Worm (Caenorhabditis elegans) whole organism, L2 larva: ENCODE measurements around the gene F38E1.3.

Experiments
- Y55F3AM.14 ChIP-seq: fragments of 200-800 bp; sonication (Bioruptor generic); optimal IDR thresholded peaks from 2 replicates; lab custom pipeline; 2018; ENCODE audit warnings: mild to moderate bottlenecking, missing genetic modification characterization, missing compliant biosample characterization
- ZK546.5 ChIP-seq: sonication (generic microtip); optimal IDR thresholded peaks from 2 replicates; lab custom pipeline; 2017; ENCODE audit warnings: missing biosample characterization, missing genetic modification characterization
- alr-1 ChIP-seq: fragments of 150-350 bp; optimal IDR thresholded peaks from 2 replicates; lab custom pipeline; 2014; ENCODE audit warnings: missing biosample characterization, missing genetic modification characterization
- aly-2 ChIP-seq: fragments of 150-350 bp; optimal IDR thresholded peaks from 2 replicates; lab custom pipeline; 2014; ENCODE audit warnings: missing biosample characterization, missing genetic modification characterization
- ama-1 ChIP-seq: fragments of 150-350 bp; optimal IDR thresholded peaks from 2 replicates; lab custom pipeline; 2018; ENCODE audit warnings: inconsistent platforms
- blmp-1 ChIP-seq: sonication (generic microtip); optimal IDR thresholded peaks from 2 replicates; lab custom pipeline; 2017; ENCODE audit warnings: missing genetic modification characterization, mild to moderate bottlenecking, missing compliant biosample characterization, antibody characterized with exemption, moderate library complexity; ENCODE audit not compliant: insufficient read depth
- ceh-16 ChIP-seq: fragments of 150-350 bp; optimal IDR thresholded peaks from 2 replicates; lab custom pipeline; 2014; ENCODE audit warnings: missing biosample characterization, missing genetic modification characterization
- ceh-82 ChIP-seq: fragments of 150-350 bp; optimal IDR thresholded peaks from 2 replicates; lab custom pipeline; 2014; ENCODE audit warnings: missing biosample characterization, missing genetic modification characterization
- crh-2 ChIP-seq: sonication (generic microtip); optimal IDR thresholded peaks from 2 replicates; lab custom pipeline; 2017; ENCODE audit warnings: missing biosample characterization, missing genetic modification characterization
- egl-27 ChIP-seq: sonication (generic microtip); optimal IDR thresholded peaks from 3 replicates; lab custom pipeline; 2017; ENCODE audit warnings: missing biosample characterization, missing genetic modification reagents, missing genetic modification characterization
- elt-1 ChIP-seq: fragments of 150-350 bp; optimal IDR thresholded peaks from 2 replicates; lab custom pipeline; 2014; ENCODE audit warnings: missing biosample characterization, missing genetic modification characterization
- elt-3 ChIP-seq: sonication (generic microtip); optimal IDR thresholded peaks from 2 replicates; lab custom pipeline; 2017; ENCODE audit warnings: missing biosample characterization, missing genetic modification characterization
- fos-1 ChIP-seq: fragments of 150-350 bp; optimal IDR thresholded peaks from 2 replicates; lab custom pipeline; 2014; ENCODE audit warnings: missing biosample characterization, missing genetic modification characterization
- gmeb-1 ChIP-seq: fragments of 150-350 bp; optimal IDR thresholded peaks from 2 replicates; lab custom pipeline; 2014; ENCODE audit warnings: missing biosample characterization, missing genetic modification characterization
- lin-11 ChIP-seq: fragments of 150-350 bp; sonication (generic microtip); optimal IDR thresholded peaks from 2 replicates; lab custom pipeline; 2014; ENCODE audit warnings: missing biosample characterization, missing genetic modification characterization, inconsistent platforms, mixed read lengths
- lin-13 ChIP-seq: fragments of 150-350 bp; optimal IDR thresholded peaks from 2 replicates; lab custom pipeline; 2014; ENCODE audit warnings: missing biosample characterization, missing genetic modification reagents, missing genetic modification characterization
- lin-39 ChIP-seq: fragments of 150-350 bp; optimal IDR thresholded peaks from 2 replicates; lab custom pipeline; 2014; ENCODE audit warnings: missing biosample characterization, missing genetic modification reagents, missing genetic modification characterization
- mbf-1 ChIP-seq: sonication (generic microtip); optimal IDR thresholded peaks from 2 replicates; lab custom pipeline; 2017; ENCODE audit warnings: missing biosample characterization, missing genetic modification characterization
- nhr-10 ChIP-seq: sonication (generic microtip); optimal IDR thresholded peaks from 2 replicates; lab custom pipeline; 2017; ENCODE audit warnings: missing biosample characterization, missing genetic modification characterization
- nhr-11 ChIP-seq: fragments of 150-350 bp; optimal IDR thresholded peaks from 2 replicates; lab custom pipeline; 2014; ENCODE audit warnings: missing biosample characterization, missing genetic modification characterization
- nhr-12 ChIP-seq: fragments of 150-350 bp; optimal IDR thresholded peaks from 2 replicates; lab custom pipeline; 2014; ENCODE audit warnings: missing biosample characterization, missing genetic modification characterization
- nhr-129 ChIP-seq: fragments of 150-350 bp; optimal IDR thresholded peaks from 2 replicates; lab custom pipeline; 2014; ENCODE audit warnings: missing biosample characterization, missing genetic modification characterization
- nhr-77 ChIP-seq: fragments of 150-350 bp; optimal IDR thresholded peaks from 2 replicates; lab custom pipeline; 2014; ENCODE audit warnings: missing biosample characterization, missing genetic modification characterization
- peb-1 ChIP-seq: fragments of 150-350 bp; optimal IDR thresholded peaks from 2 replicates; lab custom pipeline; 2014; ENCODE audit warnings: missing biosample characterization, missing genetic modification characterization
- sem-4 ChIP-seq: fragments of 150-350 bp; optimal IDR thresholded peaks from 2 replicates; lab custom pipeline; 2014; ENCODE audit warnings: missing biosample characterization, missing genetic modification reagents, missing genetic modification characterization
- skn-1 ChIP-seq: sonication (generic microtip); optimal IDR thresholded peaks from 2 replicates; lab custom pipeline; 2017; ENCODE audit warnings: missing biosample characterization, missing genetic modification characterization
- sma-9 ChIP-seq, 2 experiments: fragments of 150-350 bp in 1 of 2; sonication (generic microtip) in 1 of 2; optimal IDR thresholded peaks; 2 replicates each; lab custom pipeline; 2014 to 2016; ENCODE audit warnings: missing genetic modification characterization in 2 of 2, mild to moderate bottlenecking in 1 of 2, missing biosample characterization in 1 of 2, missing compliant biosample characterization in 1 of 2, missing genetic modification reagents in 1 of 2, moderate library complexity in 1 of 2
- snpc-4 ChIP-seq: fragments of 150-350 bp; optimal IDR thresholded peaks from 2 replicates; lab custom pipeline; 2014; ENCODE audit warnings: missing biosample characterization, missing genetic modification characterization
- unc-39 ChIP-seq: fragments of 150-350 bp; optimal IDR thresholded peaks from 2 replicates; lab custom pipeline; 2014; ENCODE audit warnings: missing biosample characterization, missing genetic modification characterization
- unc-55 ChIP-seq: fragments of 150-350 bp; sonication (generic microtip); optimal IDR thresholded peaks from 3 replicates; lab custom pipeline; 2014; ENCODE audit warnings: missing biosample characterization, missing genetic modification reagents, missing genetic modification characterization
- unc-62 ChIP-seq: fragments of 150-350 bp; optimal IDR thresholded peaks from 2 replicates; lab custom pipeline; 2014; ENCODE audit warnings: missing biosample characterization, missing genetic modification reagents, missing genetic modification characterization
- ztf-1 ChIP-seq: fragments of 200-800 bp; sonication (Bioruptor generic); conservative IDR thresholded peaks from 2 replicates; pipeline ENCODE4 v1.3.6; 2022; ENCODE audit warnings: missing genetic modification characterization, missing compliant biosample characterization
- ztf-4 ChIP-seq: fragments of 150-350 bp; optimal IDR thresholded peaks from 2 replicates; lab custom pipeline; 2014; ENCODE audit warnings: missing biosample characterization, missing genetic modification characterization

The F38E1.3 gene

DNA sequence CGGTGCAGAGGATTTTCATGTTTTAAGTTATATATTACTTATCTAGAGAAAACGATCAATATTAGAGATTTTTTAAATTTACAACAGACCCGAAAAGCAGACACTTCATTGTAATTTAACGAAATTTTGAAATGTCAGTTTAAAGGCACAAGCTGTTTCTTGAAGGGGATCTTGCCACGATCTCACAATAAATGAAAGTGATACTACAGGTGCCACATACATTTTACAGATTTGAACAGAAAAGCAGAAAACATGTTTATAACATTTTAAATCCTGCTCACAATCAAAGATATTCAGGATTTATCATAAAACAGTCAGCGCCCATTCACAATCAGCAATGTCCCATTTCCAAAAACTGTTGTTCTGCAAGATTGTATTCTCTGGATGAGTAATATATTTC, 26.0 kb upstream of the F38E1.3 start:
- TF ChIP-seq alr-1 (tag; lab: Kevin White, UChicago) (no peak), egl-27 (tag; lab: Kevin White, UChicago) (no peak), sma-9 (GFP tag; optimal IDR thresholded peaks at IDR 0.05; lab: Kevin White, UChicago) (no peak), sma-9 (tag; optimal IDR thresholded peaks at IDR 0.05; lab: Kevin White, UChicago) (no peak), ceh-16 (no peak), fos-1 (no peak), unc-39 (tag; lab: Kevin White, UChicago) (no peak), Y55F3AM.14 (GFP tag; lab: Kevin White, UChicago) (no peak), snpc-4 (no peak), mbf-1 (tag; lab: Kevin White, UChicago) (no peak), unc-55 (no peak), crh-2 (no peak)

DNA sequence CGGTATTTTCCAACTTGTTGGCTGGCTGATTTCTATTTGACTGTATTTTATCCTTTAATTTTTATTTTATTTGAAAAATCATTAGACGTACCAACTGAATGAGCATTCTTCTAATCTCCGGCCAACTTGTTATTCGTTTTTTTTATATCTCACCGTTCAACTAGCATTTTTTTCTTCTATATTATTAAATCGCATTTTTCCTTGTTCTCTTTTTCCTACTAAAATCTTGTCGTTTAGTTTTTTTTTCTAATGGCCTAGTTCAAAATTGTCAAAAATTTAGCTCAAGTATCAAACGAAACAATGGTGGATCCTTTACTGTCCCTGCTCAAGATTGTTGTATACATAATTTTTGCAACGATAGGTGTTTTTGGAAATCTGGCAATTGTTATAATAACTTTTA, 24.6 kb upstream of the F38E1.3 start, which contains the start of gene srsx-22:
TSS of gene srsx-22 (plus strand) at position 301 of the 400 bp plus-strand sequence.
- TF ChIP-seq fos-1 (no peak), nhr-12 (tag; lab: Kevin White, UChicago) (no peak), blmp-1 (tag; lab: Kevin White, UChicago) (no peak), ztf-4 (no peak), lin-13 (GFP tag; lab: Kevin White, UChicago) (no peak), elt-3 (tag; lab: Kevin White, UChicago) (no peak), egl-27 (tag; lab: Kevin White, UChicago) (no peak), lin-11 (tag; lab: Kevin White, UChicago) (no peak), skn-1 (tag; lab: Kevin White, UChicago) (no peak), elt-1 (tag; lab: Kevin White, UChicago) (no peak), nhr-11 (tag; lab: Kevin White, UChicago) (no peak), unc-55 (no peak)
- TF ChIP-seq, all 48 proteins: peak for 0

- TF ChIP-seq elt-3 (tag; lab: Kevin White, UChicago), result no peak
- no peak for TF ChIP-seq ZK546.5 (tag; lab: Kevin White, UChicago)
- no peak for TF ChIP-seq unc-39 (tag; lab: Kevin White, UChicago)
- TF ChIP-seq, all 48 proteins: peak for 0
Observed at ce11 chrV:8355435-8356212, 20.3 kb upstream of the F38E1.3 start, which contains the start of gene mom-2. TSS of gene mom-2 (plus strand) at chrV:8355988.

DNA sequence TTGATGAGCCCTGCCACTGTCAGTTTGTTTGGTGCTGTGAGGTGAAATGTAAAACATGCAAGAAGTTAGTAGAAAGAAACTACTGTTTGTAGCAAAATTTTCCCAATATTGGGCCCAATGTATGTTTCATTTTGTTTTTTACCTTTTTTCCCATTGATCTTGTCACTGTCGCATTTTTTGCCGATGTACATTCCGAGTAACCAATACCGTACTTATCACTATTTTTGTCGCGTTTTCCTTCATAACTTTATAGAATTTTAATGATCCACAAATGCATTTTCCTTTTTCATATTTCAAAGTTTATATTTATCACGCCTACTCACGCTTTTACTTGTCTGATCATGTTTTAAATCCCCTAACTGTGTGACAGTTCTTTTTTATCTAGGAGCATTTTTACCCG, 18.2 kb upstream of the F38E1.3 start:
- TF ChIP-seq unc-55 (no peak), sem-4 (tag; lab: Kevin White, UChicago) (no peak), blmp-1 (tag; lab: Kevin White, UChicago) (no peak), peb-1 (no peak), alr-1 (tag; lab: Kevin White, UChicago) (no peak), ama-1 (lab: Kevin White, UChicago) (no peak), lin-39 (tag; lab: Kevin White, UChicago) (no peak), sma-9 (GFP tag; optimal IDR thresholded peaks at IDR 0.05; lab: Kevin White, UChicago) (no peak), sma-9 (tag; optimal IDR thresholded peaks at IDR 0.05; lab: Kevin White, UChicago) (no peak), gmeb-1 (tag; lab: Kevin White, UChicago) (no peak), elt-3 (tag; lab: Kevin White, UChicago) (no peak), nhr-129 (tag; lab: Kevin White, UChicago) (no peak), elt-1 (tag; lab: Kevin White, UChicago) (no peak), unc-62 (GFP tag; lab: Kevin White, UChicago) (no peak), aly-2 (tag; lab: Kevin White, UChicago) (no peak)
- TF ChIP-seq, all 48 proteins: peak for 0

- TF ChIP-seq nhr-10 (tag; lab: Kevin White, UChicago) (no peak), nhr-77 (tag; lab: Kevin White, UChicago) (no peak), ztf-1 (GFP tag; lab: Robert Waterston, UW) (no peak), ceh-82 (tag; lab: Kevin White, UChicago) (no peak), nhr-129 (tag; lab: Kevin White, UChicago) (no peak)
Observed at ce11 chrV:8358702-8359101, 17.2 kb upstream of the F38E1.3 start.
